Worm (Caenorhabditis elegans): ENCODE results near the gene W02H3.3.
A peak's percentile ranks its signal among the peaks of the same experiment; 100 is the strongest.

Gene W02H3.3

DNA sequence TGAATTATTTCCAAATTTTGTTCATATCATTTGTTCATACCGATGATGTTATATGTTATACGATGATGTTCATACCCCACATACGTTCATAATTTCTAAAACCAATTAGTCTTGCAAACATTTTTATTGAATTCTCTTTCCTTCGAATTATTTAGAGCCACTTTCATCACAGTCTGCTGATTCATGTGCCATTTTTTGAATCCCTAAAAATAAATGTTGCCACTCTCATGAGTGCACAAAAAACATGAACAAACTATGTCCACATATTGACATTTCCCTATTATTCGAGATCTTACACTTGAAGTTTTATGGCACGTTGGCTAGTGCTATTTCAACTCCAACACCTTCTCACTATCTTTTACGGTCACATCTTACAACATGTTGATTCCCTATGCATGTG lies 9.1 kb upstream of the W02H3.3 start, which contains the start of gene clc-17:
TSS of gene clc-17 (plus strand) at position 301 of the 400 bp plus-strand sequence.
- TF ChIP-seq zip-8 (tag; optimal IDR thresholded peaks at IDR 0.05) = no peak
- no peak for TF ChIP-seq nhr-2 (tag; optimal IDR thresholded peaks at IDR 0.05)
- no peak for TF ChIP-seq tbx-8 (GFP tag; optimal IDR thresholded peaks at IDR 0.05)
- TF ChIP-seq nhr-76 (tag; optimal IDR thresholded peaks at IDR 0.05) = no peak
- TF ChIP-seq ceh-39 (tag; optimal IDR thresholded peaks at IDR 0.05) = no peak
- no peak for TF ChIP-seq ceh-83 (GFP tag; optimal IDR thresholded peaks at IDR 0.05)
- TF ChIP-seq nhr-237 (tag; optimal IDR thresholded peaks at IDR 0.05) = no peak
- TF ChIP-seq sptf-1 (tag; optimal IDR thresholded peaks at IDR 0.05) = no peak
- no peak for TF ChIP-seq pha-4 (tag; optimal IDR thresholded peaks at IDR 0.05)
- no peak for TF ChIP-seq lsy-2 (tag; optimal IDR thresholded peaks at IDR 0.05)
- TF ChIP-seq mab-5 (tag; optimal IDR thresholded peaks at IDR 0.05) = no peak
- no peak for TF ChIP-seq ham-2 (GFP tag; optimal IDR thresholded peaks at IDR 0.05)
- no peak for TF ChIP-seq M03D4.4 (tag; optimal IDR thresholded peaks at IDR 0.05)
- no peak for TF ChIP-seq unc-62 (GFP tag; optimal IDR thresholded peaks at IDR 0.05)
- TF ChIP-seq cnd-1 (tag; optimal IDR thresholded peaks at IDR 0.05) = no peak
- TF ChIP-seq ceh-43 (GFP tag; optimal IDR thresholded peaks at IDR 0.05) = no peak
- TF ChIP-seq mls-2 (tag; optimal IDR thresholded peaks at IDR 0.05) = no peak
- TF ChIP-seq nhr-28 (tag; optimal IDR thresholded peaks at IDR 0.05) = no peak

DNA sequence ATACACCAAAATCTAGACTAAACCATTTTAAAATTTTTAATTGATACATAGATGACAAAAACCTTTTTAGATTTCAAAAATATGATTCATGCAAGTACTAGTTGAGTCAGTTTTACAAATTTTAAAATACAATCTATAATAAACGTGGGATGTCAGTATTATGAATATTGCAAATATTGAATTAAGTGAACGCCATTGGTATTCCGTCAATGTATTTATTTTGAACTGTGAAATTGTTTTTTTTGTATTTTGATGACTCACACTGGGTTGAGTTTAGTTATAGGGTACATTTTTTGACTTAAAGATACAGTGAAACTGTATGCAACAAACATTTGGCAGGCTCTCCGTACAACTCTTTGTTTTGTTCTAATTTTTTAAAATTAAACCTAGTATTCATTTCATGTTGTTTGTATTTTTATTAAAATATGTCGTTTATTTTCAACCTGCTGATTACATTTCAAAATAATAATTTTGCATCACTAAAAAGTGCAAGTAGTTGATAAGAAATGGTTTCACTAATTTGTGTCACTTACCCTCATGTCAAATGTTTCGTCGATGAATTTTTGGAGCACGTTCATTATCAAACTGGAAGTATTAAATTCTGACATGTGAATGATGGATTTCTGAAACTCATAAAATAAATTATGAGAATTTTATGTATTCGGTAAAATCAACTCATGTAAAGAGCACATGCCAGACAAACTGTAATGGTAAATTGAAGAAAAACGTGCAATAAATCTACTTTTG lies 7.1 kb upstream of the W02H3.3 start, which contains the start of gene W02H3.1:
TSS of gene W02H3.1 (minus strand) at position 578 of the 747 bp plus-strand sequence.
- no peak for TF ChIP-seq unc-39 (tag; optimal IDR thresholded peaks at IDR 0.05)

DNA sequence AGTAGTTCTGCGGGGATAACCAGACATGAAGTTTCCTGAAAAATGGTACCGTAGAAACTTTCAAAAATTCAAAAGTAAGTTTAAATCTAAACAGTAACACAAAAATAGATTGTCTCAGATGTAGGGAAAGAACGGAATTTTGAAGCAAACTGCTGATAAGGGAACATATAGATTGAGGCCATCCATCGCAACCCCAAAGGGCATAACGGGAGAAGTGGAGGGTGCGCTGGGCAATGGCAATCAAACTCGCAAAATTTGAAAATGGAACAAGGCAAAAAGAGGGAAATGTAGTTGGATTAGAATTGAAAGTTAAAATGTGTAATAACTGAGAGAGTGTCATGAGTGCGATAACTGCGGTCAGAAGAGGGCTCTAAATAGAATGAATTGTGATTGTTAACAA lies 5.2 kb upstream of the W02H3.3 start:
- no peak for TF ChIP-seq cnd-1 (tag; optimal IDR thresholded peaks at IDR 0.05)
- no peak for TF ChIP-seq sem-2 (GFP tag; optimal IDR thresholded peaks at IDR 0.05)
- no peak for TF ChIP-seq sptf-1 (tag; optimal IDR thresholded peaks at IDR 0.05)
- no peak for TF ChIP-seq drap-1 (GFP tag; optimal IDR thresholded peaks at IDR 0.05)
- no peak for TF ChIP-seq M03D4.4 (tag; optimal IDR thresholded peaks at IDR 0.05)
- no peak for TF ChIP-seq ceh-83 (GFP tag; optimal IDR thresholded peaks at IDR 0.05)
- TF ChIP-seq bed-3 (GFP tag; optimal IDR thresholded peaks at IDR 0.05) = no peak
- TF ChIP-seq ceh-43 (GFP tag; optimal IDR thresholded peaks at IDR 0.05) = no peak
- no peak for TF ChIP-seq nhr-76 (tag; optimal IDR thresholded peaks at IDR 0.05)
- TF ChIP-seq ces-1 (GFP tag; optimal IDR thresholded peaks at IDR 0.05) = no peak
- no peak for TF ChIP-seq ceh-39 (tag; optimal IDR thresholded peaks at IDR 0.05)
- TF ChIP-seq nhr-2 (tag; optimal IDR thresholded peaks at IDR 0.05) = no peak
- no peak for TF ChIP-seq snpc-4 (tag; optimal IDR thresholded peaks at IDR 0.05)
- no peak for TF ChIP-seq unc-62 (GFP tag; optimal IDR thresholded peaks at IDR 0.05)
- TF ChIP-seq pha-4 (tag; optimal IDR thresholded peaks at IDR 0.05) = no peak

DNA sequence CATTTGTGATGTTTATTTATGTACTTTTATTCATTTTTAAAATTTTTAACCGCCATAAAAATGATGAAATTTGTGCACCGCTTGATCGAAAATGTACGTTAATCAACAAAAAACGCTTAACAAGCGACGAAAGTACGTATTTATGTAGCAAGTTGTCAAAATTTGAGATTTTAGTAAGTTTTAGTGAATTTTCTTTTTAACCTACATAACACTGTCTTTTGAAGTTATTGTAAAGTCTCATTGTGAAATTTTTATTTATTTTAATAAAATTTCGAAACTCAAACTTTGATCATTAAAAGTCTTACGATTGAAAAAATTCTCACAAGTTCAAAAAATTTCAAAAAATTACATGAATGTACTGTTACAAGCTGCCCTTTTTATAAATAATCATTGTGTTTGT lies 643 bp downstream of the W02H3.3 start:
- TF ChIP-seq lin-13 (tag; optimal IDR thresholded peaks at IDR 0.05) = no peak
- no peak for TF ChIP-seq snpc-4 (tag; optimal IDR thresholded peaks at IDR 0.05)
- TF ChIP-seq mep-1 (tag; optimal IDR thresholded peaks at IDR 0.05) = no peak
- no peak for TF ChIP-seq flh-1 (GFP tag; optimal IDR thresholded peaks at IDR 0.05)
- no peak for TF ChIP-seq elt-3 (tag; optimal IDR thresholded peaks at IDR 0.05)
- no peak for TF ChIP-seq ceh-39 (tag; optimal IDR thresholded peaks at IDR 0.05)
- no peak for TF ChIP-seq mls-2 (tag; optimal IDR thresholded peaks at IDR 0.05)
- TF ChIP-seq nhr-76 (tag; optimal IDR thresholded peaks at IDR 0.05) = no peak
- no peak for TF ChIP-seq nhr-237 (tag; optimal IDR thresholded peaks at IDR 0.05)
- no peak for TF ChIP-seq tbx-8 (GFP tag; optimal IDR thresholded peaks at IDR 0.05)
- TF ChIP-seq ceh-83 (GFP tag; optimal IDR thresholded peaks at IDR 0.05) = no peak
- no peak for TF ChIP-seq bed-3 (GFP tag; optimal IDR thresholded peaks at IDR 0.05)
- TF ChIP-seq zip-8 (tag; optimal IDR thresholded peaks at IDR 0.05) = no peak
- TF ChIP-seq unc-120 (tag; optimal IDR thresholded peaks at IDR 0.05; ENCODE audit: poor library complexity, severe bottlenecking) = no peak
- TF ChIP-seq sptf-1 (tag; optimal IDR thresholded peaks at IDR 0.05) = no peak
- TF ChIP-seq ces-1 (GFP tag; optimal IDR thresholded peaks at IDR 0.05) = no peak
- TF ChIP-seq M03D4.4 (tag; optimal IDR thresholded peaks at IDR 0.05) = no peak
- TF ChIP-seq ceh-43 (GFP tag; optimal IDR thresholded peaks at IDR 0.05) = no peak
- TF ChIP-seq ham-2 (GFP tag; optimal IDR thresholded peaks at IDR 0.05) = no peak

DNA sequence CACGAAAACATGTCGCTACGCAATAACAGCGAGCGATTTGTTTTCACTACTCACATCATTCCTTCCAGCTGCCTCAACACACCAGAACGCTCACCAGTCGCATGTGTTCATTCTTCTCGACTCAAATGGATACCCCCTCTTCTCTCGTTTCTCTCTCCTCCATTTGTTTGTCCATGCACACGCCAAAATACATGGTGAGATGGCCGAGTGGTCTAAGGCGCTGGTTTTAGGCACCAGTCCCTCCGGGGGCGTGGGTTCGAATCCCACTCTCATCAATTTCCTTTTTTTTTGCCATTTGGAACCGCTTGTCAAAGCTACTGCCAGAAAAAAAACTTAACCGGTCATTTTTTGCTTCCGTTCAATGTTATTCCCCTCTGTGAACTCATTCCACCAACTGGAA lies 2.5 kb downstream of the W02H3.3 start:
- TF ChIP-seq drap-1 (GFP tag; optimal IDR thresholded peaks at IDR 0.05) (peak; percentile 84), mep-1 (tag; optimal IDR thresholded peaks at IDR 0.05) (peak; percentile 41), bed-3 (GFP tag; optimal IDR thresholded peaks at IDR 0.05) (peak; percentile 55), tbx-8 (GFP tag; optimal IDR thresholded peaks at IDR 0.05) (peak; percentile 51), cnd-1 (tag; optimal IDR thresholded peaks at IDR 0.05) (peak; percentile 86), nhr-12 (tag; optimal IDR thresholded peaks at IDR 0.05) (peak; percentile 6), unc-62 (GFP tag; optimal IDR thresholded peaks at IDR 0.05) (no peak), mab-5 (tag; optimal IDR thresholded peaks at IDR 0.05) (no peak), sptf-1 (tag; optimal IDR thresholded peaks at IDR 0.05) (peak; percentile 86), unc-120 (tag; optimal IDR thresholded peaks at IDR 0.05; ENCODE audit: poor library complexity, severe bottlenecking) (peak; percentile 46), hlh-1 (tag; optimal IDR thresholded peaks at IDR 0.05) (no peak), flh-1 (GFP tag; optimal IDR thresholded peaks at IDR 0.05) (peak; percentile 31), ztf-11 (tag; optimal IDR thresholded peaks at IDR 0.05) (peak; percentile 69), sem-2 (GFP tag; optimal IDR thresholded peaks at IDR 0.05) (peak; percentile 73), nhr-76 (tag; optimal IDR thresholded peaks at IDR 0.05) (no peak), ceh-83 (GFP tag; optimal IDR thresholded peaks at IDR 0.05) (peak; percentile 83), ham-2 (GFP tag; optimal IDR thresholded peaks at IDR 0.05) (peak; percentile 5), lsy-2 (tag; optimal IDR thresholded peaks at IDR 0.05) (no peak), ces-1 (GFP tag; optimal IDR thresholded peaks at IDR 0.05) (peak; percentile 55), mls-2 (tag; optimal IDR thresholded peaks at IDR 0.05) (peak; percentile 88), nhr-2 (tag; optimal IDR thresholded peaks at IDR 0.05) (no peak), nhr-237 (tag; optimal IDR thresholded peaks at IDR 0.05) (peak; percentile 9), ceh-39 (tag; optimal IDR thresholded peaks at IDR 0.05) (peak; percentile 16), elt-1 (tag; optimal IDR thresholded peaks at IDR 0.05; ENCODE audit: borderline replicate concordance, insufficient read depth) (no peak), pha-4 (tag; optimal IDR thresholded peaks at IDR 0.05) (peak; percentile 48), unc-39 (tag; optimal IDR thresholded peaks at IDR 0.05) (no peak), ceh-43 (GFP tag; optimal IDR thresholded peaks at IDR 0.05) (peak; percentile 75), nhr-28 (tag; optimal IDR thresholded peaks at IDR 0.05) (no peak), blmp-1 (tag; optimal IDR thresholded peaks at IDR 0.05) (no peak), zip-8 (tag; optimal IDR thresholded peaks at IDR 0.05) (no peak), M03D4.4 (tag; optimal IDR thresholded peaks at IDR 0.05) (peak; percentile 82)
